Fruit fly (Drosophila melanogaster) whole organism: ENCODE results near the gene btn.

ENCODE experiments used
- CG8478 ChIP-seq: fragments of >200 bp; optimal IDR thresholded peaks from 2 replicates; lab custom pipeline; 2018; ENCODE audit warnings: inconsistent platforms
- Dll ChIP-seq: fragments of >200 bp; optimal IDR thresholded peaks from 2 replicates; lab custom pipeline; 2017
- pan ChIP-seq: fragments of >200 bp; optimal IDR thresholded peaks from 2 replicates; lab custom pipeline; 2017
- psq ChIP-seq: fragments of >200 bp; optimal IDR thresholded peaks from 2 replicates; lab custom pipeline; 2017
- usp ChIP-seq: fragments of >200 bp; optimal IDR thresholded peaks from 2 replicates; lab custom pipeline; 2017; ENCODE audit warnings: missing biosample characterization, missing genetic modification characterization, mixed read lengths

DNA sequence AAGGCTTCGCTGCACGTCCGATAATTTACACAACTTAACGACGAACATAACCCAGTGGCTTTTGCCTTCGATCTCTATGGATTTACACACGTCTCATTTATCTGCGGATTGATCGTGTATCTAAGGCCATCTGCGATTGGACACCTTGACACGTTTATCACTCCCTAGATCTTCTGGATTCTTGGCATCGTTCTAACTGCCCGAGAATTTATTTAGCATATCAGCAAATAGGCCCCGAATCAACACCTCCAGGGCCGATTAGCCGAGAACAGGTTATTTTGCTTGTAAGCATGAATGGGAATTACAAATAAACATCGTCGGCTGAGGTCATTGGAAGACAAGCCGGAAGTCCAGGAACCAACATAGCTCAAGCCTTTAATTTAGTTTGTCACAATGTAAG, 17.9 kb downstream of the btn start:
- no peak for TF ChIP-seq psq (lab: Kevin White, UChicago)
- no peak for TF ChIP-seq Dll (lab: Kevin White, UChicago)
- no peak for TF ChIP-seq pan (lab: Kevin White, UChicago)
- TF ChIP-seq CG8478 (lab: Kevin White, UChicago), result no peak
- TF ChIP-seq usp (GFP tag; lab: Kevin White, UChicago), result no peak
